Worm (Caenorhabditis elegans) whole organism, young adult: ENCODE measurements around the gene fbxb-16.

Source experiments
- B0336.3 ChIP-seq: fragments of 200-800 bp; sonication (Bioruptor generic); IDR thresholded peaks from 2 replicates; pipeline ENCODE4 v1.3.6; 2022; ENCODE audit warnings: missing genetic modification characterization, missing compliant biosample characterization
- F10E7.11 ChIP-seq: sonication (generic microtip); optimal IDR thresholded peaks from 2 replicates; lab custom pipeline; 2017; ENCODE audit warnings: mild to moderate bottlenecking, missing genetic modification characterization, moderate library complexity, missing compliant biosample characterization
- F33H1.4 ChIP-seq: fragments of 200-800 bp; sonication (Bioruptor generic); IDR thresholded peaks from 2 replicates; pipeline ENCODE4 v1.3.6; 2022; ENCODE audit warnings: missing genetic modification reagents, missing genetic modification characterization, missing compliant biosample characterization
- F37B4.10 ChIP-seq: fragments of 200-800 bp; sonication (Bioruptor generic); IDR thresholded peaks from 2 replicates; pipeline ENCODE4 v1.3.6; 2022; ENCODE audit warnings: missing genetic modification characterization, missing compliant biosample characterization
- F55B11.4 ChIP-seq: sonication (generic microtip); optimal IDR thresholded peaks from 2 replicates; lab custom pipeline; 2016; ENCODE audit warnings: missing compliant biosample characterization, missing genetic modification characterization, borderline replicate concordance; ENCODE audit not compliant: insufficient read depth
- T26A5.8 ChIP-seq: sonication (generic microtip); optimal IDR thresholded peaks from 2 replicates; lab custom pipeline; 2016; ENCODE audit warnings: missing genetic modification characterization, missing compliant biosample characterization
- Y67H2A.10 ChIP-seq: fragments of 200-800 bp; sonication (Bioruptor generic); conservative IDR thresholded peaks from 2 replicates; pipeline ENCODE4 v1.3.6; 2022; ENCODE audit warnings: missing genetic modification reagents, missing genetic modification characterization, missing compliant biosample characterization
- ZK185.1 ChIP-seq: sonication (generic microtip); optimal IDR thresholded peaks from 2 replicates; lab custom pipeline; 2016; ENCODE audit warnings: mild to moderate bottlenecking, missing genetic modification characterization, missing compliant biosample characterization; ENCODE audit not compliant: poor library complexity, severe bottlenecking
- aptf-2 ChIP-seq: fragments of 200-800 bp; sonication (Bioruptor generic); conservative IDR thresholded peaks from 2 replicates; pipeline ENCODE4 v1.3.6; 2022; ENCODE audit warnings: missing genetic modification reagents, missing genetic modification characterization, missing compliant biosample characterization
- atf-7 ChIP-seq: sonication (generic microtip); optimal IDR thresholded peaks from 2 replicates; lab custom pipeline; 2017; ENCODE audit warnings: mild to moderate bottlenecking, missing genetic modification characterization, missing compliant biosample characterization
- ceh-40 ChIP-seq: fragments of 200-800 bp; sonication (Bioruptor generic); IDR thresholded peaks from 2 replicates; pipeline ENCODE4 v1.3.6; 2022; ENCODE audit warnings: missing genetic modification characterization, missing compliant biosample characterization
- hlh-12 ChIP-seq: sonication (generic microtip); optimal IDR thresholded peaks from 2 replicates; lab custom pipeline; 2016; ENCODE audit warnings: missing genetic modification characterization, missing compliant biosample characterization
- hmg-20 ChIP-seq: fragments of 200-800 bp; sonication (Bioruptor generic); IDR thresholded peaks from 2 replicates; pipeline ENCODE4 v1.3.6; 2022; ENCODE audit warnings: missing genetic modification reagents, missing genetic modification characterization, missing compliant biosample characterization
- lin-54 ChIP-seq: fragments of 200-800 bp; sonication (Bioruptor generic); optimal IDR thresholded peaks from 2 replicates; lab custom pipeline; 2018; ENCODE audit warnings: mild to moderate bottlenecking, missing genetic modification characterization, missing compliant biosample characterization
- lsl-1 ChIP-seq: fragments of 200-800 bp; sonication (Bioruptor generic); optimal IDR thresholded peaks from 2 replicates; lab custom pipeline; 2018; ENCODE audit warnings: mild to moderate bottlenecking, missing genetic modification characterization, moderate library complexity, missing compliant biosample characterization
- madf-8 ChIP-seq: fragments of 200-800 bp; sonication (Bioruptor generic); conservative IDR thresholded peaks from 2 replicates; pipeline ENCODE4 v1.3.6; 2022; ENCODE audit warnings: missing genetic modification reagents, missing genetic modification characterization, missing compliant biosample characterization
- mel-28 ChIP-seq: sonication (generic microtip); optimal IDR thresholded peaks from 2 replicates; lab custom pipeline; 2016; ENCODE audit warnings: borderline replicate concordance, mild to moderate bottlenecking, missing genetic modification characterization, missing compliant biosample characterization
- nfyb-1 ChIP-seq: fragments of 200-800 bp; sonication (Bioruptor generic); IDR thresholded peaks from 2 replicates; pipeline ENCODE4 v1.3.6; 2022; ENCODE audit warnings: missing genetic modification reagents, missing genetic modification characterization, missing compliant biosample characterization
- nhr-27 ChIP-seq: fragments of 200-800 bp; sonication (Bioruptor generic); optimal IDR thresholded peaks from 2 replicates; lab custom pipeline; 2018; ENCODE audit warnings: mild to moderate bottlenecking, missing genetic modification characterization, moderate library complexity, missing compliant biosample characterization
- nhr-90 ChIP-seq: sonication (generic microtip); optimal IDR thresholded peaks from 2 replicates; lab custom pipeline; 2016; ENCODE audit warnings: missing genotype, mild to moderate bottlenecking, missing genetic modification characterization, missing compliant biosample characterization
- pbrm-1 ChIP-seq: fragments of 200-800 bp; sonication (Bioruptor generic); IDR thresholded peaks from 2 replicates; pipeline ENCODE4 v1.3.6; 2022; ENCODE audit warnings: missing genetic modification reagents, missing genetic modification characterization, missing compliant biosample characterization
- rec-8 ChIP-seq, 2 experiments: sonication (generic microtip); optimal IDR thresholded peaks; 2 replicates each; lab custom pipeline; 2016; ENCODE audit warnings: mild to moderate bottlenecking in 2 of 2, missing genetic modification characterization in 2 of 2, missing genetic modification reagents in 2 of 2, missing genotype in 2 of 2, missing biosample characterization in 1 of 2, missing compliant biosample characterization in 1 of 2, moderate library complexity in 1 of 2
- repo-1 ChIP-seq: sonication (generic microtip); optimal IDR thresholded peaks from 2 replicates; lab custom pipeline; 2017; ENCODE audit warnings: mild to moderate bottlenecking, missing genetic modification characterization, missing compliant biosample characterization
- snpc-3.4 ChIP-seq: sonication (generic microtip); optimal IDR thresholded peaks from 2 replicates; lab custom pipeline; 2017; ENCODE audit warnings: missing genetic modification characterization, mild to moderate bottlenecking, missing compliant biosample characterization, antibody characterized with exemption, moderate library complexity, missing genotype, missing genetic modification reagents
- somi-1 ChIP-seq: fragments of 200-800 bp; sonication (Bioruptor generic); optimal IDR thresholded peaks from 2 replicates; lab custom pipeline; 2018; ENCODE audit warnings: mild to moderate bottlenecking, missing genetic modification characterization, missing compliant biosample characterization
- sptf-2 ChIP-seq: fragments of 200-800 bp; sonication (Bioruptor generic); optimal IDR thresholded peaks from 2 replicates; lab custom pipeline; 2018; ENCODE audit warnings: mild to moderate bottlenecking, missing genetic modification characterization, missing compliant biosample characterization
- zfh-2 ChIP-seq: fragments of 200-800 bp; sonication (Bioruptor generic); conservative IDR thresholded peaks from 2 replicates; pipeline ENCODE4 v1.3.6; 2022; ENCODE audit warnings: missing genetic modification reagents, missing genetic modification characterization, missing compliant biosample characterization
- zim-3 ChIP-seq: sonication (generic microtip); optimal IDR thresholded peaks from 2 replicates; lab custom pipeline; 2017; ENCODE audit warnings: mild to moderate bottlenecking, missing genetic modification characterization, moderate library complexity, missing compliant biosample characterization
- ztf-28 ChIP-seq: fragments of 200-800 bp; sonication (Bioruptor generic); IDR thresholded peaks from 2 replicates; pipeline ENCODE4 v1.3.6; 2022; ENCODE audit warnings: missing genetic modification reagents, missing genetic modification characterization, missing compliant biosample characterization

Gene fbxb-16

DNA sequence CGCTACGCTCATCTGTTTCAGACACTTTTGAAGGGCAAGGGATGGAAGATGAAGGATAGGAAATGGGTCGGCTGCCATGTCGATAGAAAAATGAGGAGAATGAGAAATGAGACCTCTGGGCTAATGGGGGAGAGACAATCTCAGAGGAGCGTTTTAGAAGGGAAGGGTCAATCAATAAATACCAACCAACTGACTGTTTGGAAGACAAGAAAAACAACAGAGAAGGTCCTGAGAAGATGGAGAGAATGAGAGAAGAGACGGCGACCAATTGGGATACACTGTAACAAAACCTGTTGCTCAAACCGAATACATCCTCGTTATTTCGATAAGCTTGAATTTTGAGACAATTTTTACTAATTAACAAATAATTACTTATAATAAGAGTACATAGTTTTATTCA, 1.7 kb upstream of the fbxb-16 start, which contains the start of gene fbxb-15 (continued):
- no peak for TF ChIP-seq B0336.3 (GFP tag; lab: Robert Waterston, UW)
- TF ChIP-seq rec-8 (tag; optimal IDR thresholded peaks at IDR 0.05; lab: Kevin White, UChicago) = no peak

DNA sequence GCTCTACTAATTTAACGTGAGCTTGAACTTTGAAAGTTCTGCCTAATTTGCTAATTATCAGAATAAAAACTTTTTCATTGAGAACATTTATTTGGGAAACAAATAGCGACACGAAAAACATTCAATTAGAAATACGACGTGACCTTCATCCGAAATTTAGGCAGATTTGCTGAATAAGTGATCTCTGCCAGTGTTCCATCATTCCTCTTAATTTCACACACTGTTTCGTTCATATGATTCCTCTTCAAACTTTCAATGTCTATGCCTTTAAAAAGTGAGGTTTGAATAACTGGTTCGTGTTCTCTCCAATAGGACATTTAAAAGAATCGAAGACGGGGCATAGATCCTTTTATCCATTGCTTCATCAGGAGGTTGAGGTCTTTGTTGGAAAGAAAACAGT, 1.2 kb downstream of the fbxb-16 start, which contains the start of gene fbxb-20:
fbxb-20 (minus strand) TSS at position 101 of the 400 bp plus-strand sequence.
- TF ChIP-seq rec-8 (tag; optimal IDR thresholded peaks at IDR 0.05; lab: Kevin White, UChicago) (no peak), nhr-27 (tag; lab: Kevin White, UChicago) (no peak), F10E7.11 (tag; lab: Kevin White, UChicago) (no peak), hmg-20 (GFP tag; lab: Robert Waterston, UW) (no peak), T26A5.8 (no peak), snpc-3.4 (tag; lab: Kevin White, UChicago) (no peak), somi-1 (no peak), nhr-90 (tag; lab: Kevin White, UChicago) (no peak), pbrm-1 (GFP tag; lab: Robert Waterston, UW) (no peak)

- TF ChIP-seq hmg-20 (GFP tag; lab: Robert Waterston, UW) (no peak), repo-1 (tag; lab: Kevin White, UChicago) (no peak), F33H1.4 (no peak), mel-28 (tag; lab: Kevin White, UChicago) (no peak), lin-54 (GFP tag; lab: Kevin White, UChicago) (no peak)
- TF ChIP-seq, all 124 proteins: peak for 0
Measured at ce11 chrII:1648768-1649167, 2.9 kb downstream of the fbxb-16 start, which contains the start of gene fbxb-21. Gene fbxb-21 (minus strand): TSS chrII:1648868.

DNA sequence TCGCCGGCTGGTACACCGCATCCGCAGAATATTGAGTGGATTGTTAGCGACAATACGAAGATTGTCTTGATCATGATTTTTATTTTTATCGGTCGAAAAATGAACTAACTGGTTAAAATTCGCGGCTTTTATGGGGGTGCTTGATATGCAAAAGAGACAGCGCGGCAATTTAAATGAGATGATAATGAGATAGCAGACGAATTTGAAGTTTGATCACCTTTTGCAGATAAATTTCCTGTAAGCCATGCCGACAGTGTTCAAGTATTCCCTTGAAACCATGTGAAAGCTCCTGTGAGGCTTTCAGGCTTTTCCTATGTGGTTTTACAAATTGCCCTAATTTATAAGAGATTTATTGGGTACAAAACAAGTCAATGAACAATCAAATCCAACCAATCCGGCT, 5.5 kb downstream of the fbxb-16 start, which contains the start of gene ZC204.17:
ZC204.17 (minus strand) TSS at position 101 of the 400 bp plus-strand sequence.
- no peak for TF ChIP-seq hlh-12 (tag; lab: Kevin White, UChicago)
- no peak for TF ChIP-seq lsl-1 (GFP tag; lab: Kevin White, UChicago)
- TF ChIP-seq ZK185.1 (tag; lab: Kevin White, UChicago) = no peak
- no peak for TF ChIP-seq somi-1
- no peak for TF ChIP-seq F55B11.4 (tag; lab: Kevin White, UChicago)
- TF ChIP-seq F37B4.10 (GFP tag; lab: Robert Waterston, UW) = no peak
- no peak for TF ChIP-seq Y67H2A.10 (GFP tag; lab: Robert Waterston, UW)
- no peak for TF ChIP-seq repo-1 (tag; lab: Kevin White, UChicago)
- no peak for TF ChIP-seq nfyb-1 (GFP tag; lab: Robert Waterston, UW)
- TF ChIP-seq zfh-2 (GFP tag; lab: Robert Waterston, UW) = no peak
- TF ChIP-seq T26A5.8 = no peak
- no peak for TF ChIP-seq atf-7
- no peak for TF ChIP-seq zim-3 (tag; lab: Kevin White, UChicago)
- no peak for TF ChIP-seq ceh-40
- TF ChIP-seq ztf-28 (GFP tag; lab: Robert Waterston, UW) = no peak
- TF ChIP-seq aptf-2 (GFP tag; lab: Robert Waterston, UW) = no peak
- TF ChIP-seq snpc-3.4 (tag; lab: Kevin White, UChicago) = no peak

- no peak for TF ChIP-seq madf-8
- peak; percentile 84 for TF ChIP-seq zfh-2 (GFP tag; lab: Robert Waterston, UW)
Measured at ce11 chrII:1644777-1645348, 6.8 kb downstream of the fbxb-16 start, which contains the start of gene ZC204.6. Gene ZC204.6 (minus strand): TSS chrII:1644827.

DNA sequence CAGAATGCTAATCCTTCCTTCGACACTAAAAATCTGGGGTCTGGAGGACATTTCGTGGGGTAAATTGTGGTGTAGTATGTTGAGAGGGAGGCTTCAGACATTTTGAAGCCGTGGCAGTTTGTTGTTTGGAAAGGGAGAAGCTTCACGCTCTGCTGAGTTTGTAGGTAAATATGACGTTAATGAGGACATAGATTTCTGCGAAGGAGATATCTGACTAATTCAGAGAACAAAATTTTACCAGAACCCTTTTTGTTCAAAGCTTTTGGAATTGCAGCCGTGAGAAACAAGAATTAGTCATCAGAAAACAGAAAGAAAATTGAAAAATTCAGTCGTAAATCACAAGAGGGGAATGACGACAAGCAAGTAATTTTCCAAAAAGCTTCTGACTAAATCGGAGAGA, 11.2 kb downstream of the fbxb-16 start, which contains the start of gene srh-72:
srh-72 (minus strand) TSS at position 101 of the 400 bp plus-strand sequence.
- TF ChIP-seq sptf-2 (GFP tag; lab: Kevin White, UChicago) = no peak
